Worm (Caenorhabditis elegans) whole organism, midembryonic: ENCODE measurements around the gene F40C5.1.
A peak's percentile ranks its signal among the peaks of the same experiment; 100 is the strongest.
"Not testable (repeated sequence)": the region's sequence is repeated elsewhere in the genome, so short reads cannot be mapped to it uniquely, and the experiment has no call there.

ENCODE experiments used
- T22C8.4 ChIP-seq: fragments of 200-800 bp; sonication (Bioruptor generic); IDR thresholded peaks from 2 replicates; pipeline ENCODE4 v1.3.6; 2022; ENCODE audit warnings: missing genetic modification characterization, missing compliant biosample characterization
- cog-1 ChIP-seq: sonication (generic microtip); optimal IDR thresholded peaks from 2 replicates; lab custom pipeline; 2016; ENCODE audit warnings: missing genetic modification characterization, missing compliant biosample characterization
- flt-1 ChIP-seq: fragments of 200-800 bp; sonication (Bioruptor generic); IDR thresholded peaks from 2 replicates; pipeline ENCODE4 v1.3.6; 2022; ENCODE audit warnings: missing genetic modification characterization, missing compliant biosample characterization
- klf-2 ChIP-seq: fragments of 200-800 bp; sonication (Bioruptor generic); conservative IDR thresholded peaks from 2 replicates; pipeline ENCODE4 v1.3.6; 2022; ENCODE audit warnings: missing genetic modification reagents, missing genetic modification characterization, missing compliant biosample characterization
- med-1 ChIP-seq: sonication (generic microtip); optimal IDR thresholded peaks from 2 replicates; lab custom pipeline; 2017; ENCODE audit warnings: missing genetic modification characterization, mild to moderate bottlenecking, missing compliant biosample characterization, antibody characterized with exemption, missing genetic modification reagents; ENCODE audit not compliant: insufficient read depth
- ref-1 ChIP-seq: fragments of 200-800 bp; sonication (Bioruptor generic); conservative IDR thresholded peaks from 2 replicates; pipeline ENCODE4 v1.3.6; 2022; ENCODE audit warnings: missing genetic modification reagents, missing genetic modification characterization, missing compliant biosample characterization
- tab-1 ChIP-seq: fragments of 200-800 bp; sonication (Bioruptor generic); IDR thresholded peaks from 2 replicates; pipeline ENCODE4 v1.3.6; 2022; ENCODE audit warnings: missing genetic modification characterization, missing compliant biosample characterization
- ztf-23 ChIP-seq: fragments of 200-800 bp; sonication (Bioruptor generic); IDR thresholded peaks from 2 replicates; pipeline ENCODE4 v1.3.6; 2022; ENCODE audit warnings: missing genetic modification reagents, missing genetic modification characterization, missing compliant biosample characterization
- ztf-29 ChIP-seq: fragments of 200-800 bp; sonication (Bioruptor generic); IDR thresholded peaks from 2 replicates; pipeline ENCODE4 v1.3.6; 2022; ENCODE audit warnings: missing genetic modification reagents, missing genetic modification characterization, missing compliant biosample characterization

F40C5.1 gene

ce11 chrV:3564335-3564734 lies 8.2 kb upstream of the F40C5.1 start, which contains the start of gene T24A6.17:
Gene T24A6.17, minus strand, starts transcription at chrV:3564435.
- not testable (repeated sequence) for TF ChIP-seq cog-1; tab-1 (GFP tag; lab: Robert Waterston, UW); ref-1 (GFP tag; lab: Robert Waterston, UW)

- TF ChIP-seq klf-2, ref-1, tab-1 (GFP tag; lab: Robert Waterston, UW): not testable (repeated sequence)
Observed at ce11 chrV:3570695-3571094, 1.8 kb upstream of the F40C5.1 start, which contains the start of gene F40C5.2. Gene F40C5.2, plus strand, starts transcription at chrV:3570995.

ce11 chrV:3575759-3576158 lies 3.3 kb downstream of the F40C5.1 start, which contains the start of gene grl-27:
Gene grl-27, minus strand, starts transcription at chrV:3575859.
- TF ChIP-seq med-1 (GFP tag; lab: Kevin White, UChicago) = no peak
- TF ChIP-seq cog-1 = no peak
- TF ChIP-seq T22C8.4 (GFP tag; lab: Robert Waterston, UW) = no peak
- no peak for TF ChIP-seq klf-2 (GFP tag; lab: Robert Waterston, UW)
- no peak for TF ChIP-seq flt-1 (GFP tag; lab: Robert Waterston, UW)
- no peak for TF ChIP-seq ztf-23 (GFP tag; lab: Robert Waterston, UW)
- TF ChIP-seq ref-1 (GFP tag; lab: Robert Waterston, UW) = no peak
- no peak for TF ChIP-seq ztf-29

- TF ChIP-seq med-1 (GFP tag; lab: Kevin White, UChicago) (no peak), tab-1 (GFP tag; lab: Robert Waterston, UW) (no peak), klf-2 (GFP tag; lab: Robert Waterston, UW) (no peak), T22C8.4 (GFP tag; lab: Robert Waterston, UW) (no peak), ref-1 (GFP tag; lab: Robert Waterston, UW) (no peak), ztf-29 (no peak), flt-1 (GFP tag; lab: Robert Waterston, UW) (no peak), cog-1 (no peak), ztf-23 (GFP tag; lab: Robert Waterston, UW) (no peak)
Observed at ce11 chrV:3578813-3579212, 6.3 kb downstream of the F40C5.1 start, which contains the start of gene pygl-1. Gene pygl-1, plus strand, starts transcription at chrV:3579023.

- TF ChIP-seq med-1 (GFP tag; lab: Kevin White, UChicago) (no peak), cog-1 (no peak), T22C8.4 (GFP tag; lab: Robert Waterston, UW) (no peak), klf-2 (GFP tag; lab: Robert Waterston, UW) (no peak), ztf-23 (GFP tag; lab: Robert Waterston, UW) (no peak), ztf-29 (no peak), ref-1 (GFP tag; lab: Robert Waterston, UW) (no peak), flt-1 (GFP tag; lab: Robert Waterston, UW) (no peak), tab-1 (GFP tag; lab: Robert Waterston, UW) (no peak)
Observed at ce11 chrV:3579248-3579647, 6.7 kb downstream of the F40C5.1 start.

ce11 chrV:3579795-3580194 lies 7.3 kb downstream of the F40C5.1 start:
- TF ChIP-seq ztf-29 = no peak

- TF ChIP-seq T22C8.4 (GFP tag; lab: Robert Waterston, UW) (no peak), ztf-23 (GFP tag; lab: Robert Waterston, UW) (no peak), ref-1 (GFP tag; lab: Robert Waterston, UW) (no peak), med-1 (GFP tag; lab: Kevin White, UChicago) (no peak), tab-1 (GFP tag; lab: Robert Waterston, UW) (no peak), flt-1 (GFP tag; lab: Robert Waterston, UW) (no peak)
Observed at ce11 chrV:3580385-3580784, 7.9 kb downstream of the F40C5.1 start.

ce11 chrV:3581034-3581433 lies 8.5 kb downstream of the F40C5.1 start:
- TF ChIP-seq ztf-23 (GFP tag; lab: Robert Waterston, UW) (no peak), cog-1 (no peak), ztf-29 (no peak), T22C8.4 (GFP tag; lab: Robert Waterston, UW) (no peak), flt-1 (GFP tag; lab: Robert Waterston, UW) (no peak), tab-1 (GFP tag; lab: Robert Waterston, UW) (no peak), med-1 (GFP tag; lab: Kevin White, UChicago) (no peak), ref-1 (GFP tag; lab: Robert Waterston, UW) (no peak), klf-2 (GFP tag; lab: Robert Waterston, UW) (no peak)

- no peak for TF ChIP-seq tab-1 (GFP tag; lab: Robert Waterston, UW)
- TF ChIP-seq cog-1 = no peak
- TF ChIP-seq med-1 (GFP tag; lab: Kevin White, UChicago) = no peak
- no peak for TF ChIP-seq ztf-29
- TF ChIP-seq flt-1 (GFP tag; lab: Robert Waterston, UW) = no peak
Observed at ce11 chrV:3581643-3582042, 9.1 kb downstream of the F40C5.1 start.

ce11 chrV:3582086-3582485 lies 9.6 kb downstream of the F40C5.1 start:
- TF ChIP-seq T22C8.4 (GFP tag; lab: Robert Waterston, UW) (peak; percentile 45), klf-2 (GFP tag; lab: Robert Waterston, UW) (no peak)

- no peak for TF ChIP-seq ztf-29
- TF ChIP-seq klf-2 (GFP tag; lab: Robert Waterston, UW) = no peak
- TF ChIP-seq ref-1 (GFP tag; lab: Robert Waterston, UW) = no peak
- TF ChIP-seq tab-1 (GFP tag; lab: Robert Waterston, UW) = no peak
- TF ChIP-seq med-1 (GFP tag; lab: Kevin White, UChicago) = no peak
- no peak for TF ChIP-seq cog-1
- no peak for TF ChIP-seq T22C8.4 (GFP tag; lab: Robert Waterston, UW)
- no peak for TF ChIP-seq flt-1 (GFP tag; lab: Robert Waterston, UW)
- TF ChIP-seq ztf-23 (GFP tag; lab: Robert Waterston, UW) = no peak
Observed at ce11 chrV:3582671-3583070, 10.2 kb downstream of the F40C5.1 start.
